Fruit fly (Drosophila melanogaster): ENCODE results near the gene boss.
A peak's percentile ranks its signal among the peaks of the same experiment; 100 is the strongest.

The boss gene

DNA sequence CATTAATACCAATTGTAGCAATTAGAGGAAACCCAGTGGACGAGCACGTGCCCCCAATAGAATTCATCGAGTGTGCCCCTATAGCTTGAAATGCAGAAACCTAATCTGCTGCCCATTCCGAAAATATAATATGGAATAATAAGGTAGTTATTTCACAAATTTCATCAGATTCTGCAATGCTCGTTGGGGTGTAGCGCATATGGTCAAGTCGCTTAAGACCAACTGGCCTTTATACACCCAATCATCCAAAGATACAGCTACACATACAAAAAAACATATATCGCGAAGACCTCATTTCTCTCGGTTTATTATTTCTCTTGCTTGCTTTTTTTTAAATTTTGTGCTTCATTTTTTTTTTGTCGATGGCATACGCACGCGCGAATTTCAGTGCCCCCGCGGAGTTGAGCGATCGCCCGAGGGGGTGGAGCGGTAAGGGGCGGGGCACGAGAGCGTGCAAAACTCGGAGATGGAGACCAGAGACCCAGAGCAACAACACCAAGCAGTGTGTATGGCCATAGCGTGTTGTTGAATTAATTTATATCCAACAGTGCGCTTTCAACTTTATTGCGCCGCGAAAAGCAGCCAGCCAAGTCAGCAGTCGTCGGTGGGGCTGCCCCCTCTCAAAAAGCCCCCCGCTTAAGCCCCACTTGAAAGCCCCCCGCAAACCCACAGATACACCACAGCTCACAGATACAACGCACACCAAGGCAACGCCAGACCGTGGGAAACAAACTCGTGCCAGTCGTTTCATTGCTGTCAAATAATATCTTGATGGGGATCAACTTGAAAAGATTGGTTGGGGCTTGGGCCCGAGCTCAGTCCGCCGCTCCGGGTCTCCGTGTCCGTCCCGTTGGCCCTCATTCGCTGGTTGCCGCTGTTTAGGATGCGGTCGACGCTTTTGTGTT lies 46.4 kb downstream of the boss start (continued):
- TF ChIP-seq ATbp (GFP tag; optimal IDR thresholded peaks at IDR 0.05) (no peak), nau (GFP tag; optimal IDR thresholded peaks at IDR 0.05) (no peak), CG31365 (tag; optimal IDR thresholded peaks at IDR 0.05) (no peak), HLHmδ (GFP tag; optimal IDR thresholded peaks at IDR 0.05) (peak; percentile 98), CG14667 (GFP tag; IDR thresholded peaks at IDR 0.05) (no peak), zen2 (GFP tag; IDR thresholded peaks at IDR 0.05; ENCODE audit: partially characterized antibody) (peak; percentile 28; the same call in 1 of the 3 replicates), CG13296 (GFP tag; optimal IDR thresholded peaks at IDR 0.05) (no peak), wdn (GFP tag; IDR thresholded peaks at IDR 0.05) (no peak), tna (GFP tag; IDR thresholded peaks at IDR 0.05; ENCODE audit: partially characterized antibody) (0 out of 2 replicates have a peak, but pooled peaks have one; percentile 33), CG9932 (GFP tag; IDR thresholded peaks at IDR 0.05) (peak; percentile 18), CkIIα-i1 (GFP tag; IDR thresholded peaks at IDR 0.05) (no peak), CG14441 (GFP tag; IDR thresholded peaks at IDR 0.05) (peak; percentile 22; the same call in 1 of the 2 replicates), CG7786 (GFP tag; optimal IDR thresholded peaks at IDR 0.05) (no peak), CG32772 (GFP tag; IDR thresholded peaks at IDR 0.05) (0 out of 2 replicates have a peak, but pooled peaks have one; percentile 26), kni (GFP tag; optimal IDR thresholded peaks at IDR 0.05) (peak; percentile 69), CG8281 (tag; optimal IDR thresholded peaks at IDR 0.05) (no peak), jumu (GFP tag; optimal IDR thresholded peaks at IDR 0.05) (no peak), sens (GFP tag) (peak; percentile 54), Eip74EF (GFP tag; optimal IDR thresholded peaks at IDR 0.05) (no peak), crol (GFP tag; IDR thresholded peaks at IDR 0.05) (peak; percentile 98), Sox100B (GFP tag; optimal IDR thresholded peaks at IDR 0.05) (no peak), Adf1 (GFP tag; IDR thresholded peaks at IDR 0.05) (peak; percentile 41), Rx (GFP tag; IDR thresholded peaks at IDR 0.05) (no peak), CG15269 (tag; optimal IDR thresholded peaks at IDR 0.05) (no peak), dysf (GFP tag; IDR thresholded peaks at IDR 0.05) (0 out of 3 replicates have a peak, but pooled peaks have one; percentile 26), al (GFP tag; IDR thresholded peaks at IDR 0.05) (no peak), oc (tag; optimal IDR thresholded peaks at IDR 0.05) (peak; percentile 56), sr (GFP tag; IDR thresholded peaks at IDR 0.05) (0 out of 3 replicates have a peak, but pooled peaks have one; percentile 50), croc (GFP tag; conservative IDR thresholded peaks at IDR 0.05) (no peak), vvl (GFP tag; IDR thresholded peaks at IDR 0.05) (peak; percentile 69), wor (GFP tag; IDR thresholded peaks at IDR 0.05) (no peak), en (GFP tag; optimal IDR thresholded peaks at IDR 0.05) (no peak), shn (GFP tag; optimal IDR thresholded peaks at IDR 0.05) (no peak), Dll (GFP tag; IDR thresholded peaks at IDR 0.05; ENCODE audit: partially characterized antibody) (peak; percentile 27; the same call in 1 of the 4 replicates), Hr78 (GFP tag; optimal IDR thresholded peaks at IDR 0.05) (no peak), CG4282 (GFP tag; optimal IDR thresholded peaks at IDR 0.05) (no peak), sug (tag; optimal IDR thresholded peaks at IDR 0.05) (peak; percentile 98), Drgx (GFP tag; IDR thresholded peaks at IDR 0.05) (peak; percentile 54), bsh (GFP tag; optimal IDR thresholded peaks at IDR 0.05) (peak in 1 of 2 experiments; percentile 46), rib (GFP tag; IDR thresholded peaks at IDR 0.05) (peak; percentile 84), CG43689 (GFP tag; IDR thresholded peaks at IDR 0.05) (no peak), CG8290 (GFP tag; optimal IDR thresholded peaks at IDR 0.05) (no peak), CG8290 (tag; optimal IDR thresholded peaks at IDR 0.05) (peak in 1 of 2 experiments; percentile 38), Dad (GFP tag; optimal IDR thresholded peaks at IDR 0.05) (no peak), seq (GFP tag; IDR thresholded peaks at IDR 0.05) (peak; percentile 11; the same call in 1 of the 2 replicates), CG2199 (GFP tag; IDR thresholded peaks at IDR 0.05) (peak; percentile 17; the same call in 1 of the 3 replicates), CG7357 (GFP tag; IDR thresholded peaks at IDR 0.05) (no peak), odd (GFP tag; optimal IDR thresholded peaks at IDR 0.05) (no peak), lab (GFP tag; optimal IDR thresholded peaks at IDR 0.05) (peak; percentile 28)
